Worm (Caenorhabditis elegans) whole organism, mixed stage, embryonic: ENCODE results near the gene F52E1.14.

Experiments used
- M03D4.4 ChIP-seq: sonication (generic microtip); optimal IDR thresholded peaks from 2 replicates; lab custom pipeline; 2017; ENCODE audit warnings: mild to moderate bottlenecking, missing genetic modification characterization, missing compliant biosample characterization
- bed-3 ChIP-seq: fragments of 200-800 bp; sonication (Bioruptor generic); optimal IDR thresholded peaks from 3 replicates; lab custom pipeline; 2018; ENCODE audit warnings: mild to moderate bottlenecking, missing genetic modification characterization, moderate library complexity, missing compliant biosample characterization
- ceh-43 ChIP-seq: fragments of 200-800 bp; sonication (Bioruptor generic); optimal IDR thresholded peaks from 2 replicates; lab custom pipeline; 2018; ENCODE audit warnings: mild to moderate bottlenecking, missing genetic modification characterization, moderate library complexity, missing compliant biosample characterization
- ces-1 ChIP-seq: fragments of 150-350 bp; optimal IDR thresholded peaks from 2 replicates; lab custom pipeline; 2014; ENCODE audit warnings: missing biosample characterization, missing genetic modification reagents, missing genetic modification characterization
- cnd-1 ChIP-seq: fragments of 200-800 bp; sonication (Bioruptor generic); optimal IDR thresholded peaks from 2 replicates; lab custom pipeline; 2018; ENCODE audit warnings: mild to moderate bottlenecking, missing genetic modification characterization, missing compliant biosample characterization
- drap-1 ChIP-seq: fragments of 200-800 bp; sonication (Bioruptor generic); optimal IDR thresholded peaks from 3 replicates; lab custom pipeline; 2018; ENCODE audit warnings: mild to moderate bottlenecking, missing genetic modification characterization, missing compliant biosample characterization
- elt-1 ChIP-seq: sonication (generic microtip); optimal IDR thresholded peaks from 2 replicates; lab custom pipeline; 2017; ENCODE audit warnings: missing genetic modification characterization, mild to moderate bottlenecking, missing compliant biosample characterization, antibody characterized with exemption, moderate library complexity, borderline replicate concordance; ENCODE audit not compliant: insufficient read depth
- elt-3 ChIP-seq: fragments of 150-350 bp; optimal IDR thresholded peaks from 2 replicates; lab custom pipeline; 2014; ENCODE audit warnings: missing biosample characterization, missing genetic modification characterization
- flh-1 ChIP-seq: fragments of 200-800 bp; sonication (Bioruptor generic); optimal IDR thresholded peaks from 2 replicates; lab custom pipeline; 2018; ENCODE audit warnings: mild to moderate bottlenecking, missing genetic modification characterization, moderate library complexity, missing compliant biosample characterization
- lin-13 ChIP-seq: fragments of 150-350 bp; optimal IDR thresholded peaks from 2 replicates; lab custom pipeline; 2014; ENCODE audit warnings: missing biosample characterization, missing genetic modification characterization
- lin-32 ChIP-seq: fragments of 200-800 bp; sonication (Bioruptor generic); optimal IDR thresholded peaks from 2 replicates; lab custom pipeline; 2018; ENCODE audit warnings: mild to moderate bottlenecking, missing genetic modification characterization, missing compliant biosample characterization
- lsy-2 ChIP-seq: fragments of 150-350 bp; optimal IDR thresholded peaks from 2 replicates; lab custom pipeline; 2014; ENCODE audit warnings: missing biosample characterization, missing genetic modification characterization
- mab-5 ChIP-seq: fragments of 150-350 bp; optimal IDR thresholded peaks from 2 replicates; lab custom pipeline; 2014; ENCODE audit warnings: missing biosample characterization, missing genetic modification characterization
- mep-1 ChIP-seq: fragments of 150-350 bp; optimal IDR thresholded peaks from 2 replicates; lab custom pipeline; 2017; ENCODE audit warnings: missing biosample characterization, missing genetic modification reagents, missing genetic modification characterization, inconsistent platforms
- mls-2 ChIP-seq: sonication (generic microtip); optimal IDR thresholded peaks from 2 replicates; lab custom pipeline; 2016; ENCODE audit warnings: mild to moderate bottlenecking, missing genetic modification characterization, moderate library complexity, missing compliant biosample characterization
- nhr-12 ChIP-seq: fragments of 150-350 bp; optimal IDR thresholded peaks from 2 replicates; lab custom pipeline; 2014; ENCODE audit warnings: missing biosample characterization, missing genetic modification characterization
- nhr-2 ChIP-seq: fragments of 150-350 bp; optimal IDR thresholded peaks from 2 replicates; lab custom pipeline; 2014; ENCODE audit warnings: missing biosample characterization, missing genetic modification characterization
- nhr-28 ChIP-seq: fragments of 150-350 bp; optimal IDR thresholded peaks from 2 replicates; lab custom pipeline; 2014; ENCODE audit warnings: missing biosample characterization, missing genetic modification characterization
- nhr-76 ChIP-seq: sonication (generic microtip); optimal IDR thresholded peaks from 2 replicates; lab custom pipeline; 2017; ENCODE audit warnings: missing biosample characterization, missing genetic modification characterization
- pha-4 ChIP-seq: fragments of 150-350 bp; optimal IDR thresholded peaks from 2 replicates; lab custom pipeline; 2018; ENCODE audit warnings: missing biosample characterization, missing genetic modification reagents, missing genetic modification characterization
- snpc-4 ChIP-seq: fragments of 150-350 bp; optimal IDR thresholded peaks from 2 replicates; lab custom pipeline; 2014; ENCODE audit warnings: missing biosample characterization, missing genetic modification characterization
- sptf-1 ChIP-seq: sonication (generic microtip); optimal IDR thresholded peaks from 2 replicates; lab custom pipeline; 2017; ENCODE audit warnings: mild to moderate bottlenecking, missing genetic modification characterization, moderate library complexity, missing compliant biosample characterization
- tbx-8 ChIP-seq: fragments of 200-800 bp; sonication (Bioruptor generic); optimal IDR thresholded peaks from 2 replicates; lab custom pipeline; 2018; ENCODE audit warnings: mild to moderate bottlenecking, missing genetic modification characterization, moderate library complexity, missing compliant biosample characterization
- unc-39 ChIP-seq: fragments of 150-350 bp; optimal IDR thresholded peaks from 2 replicates; lab custom pipeline; 2014; ENCODE audit warnings: missing biosample characterization, missing genetic modification characterization
- unc-62 ChIP-seq: fragments of 150-350 bp; optimal IDR thresholded peaks from 2 replicates; lab custom pipeline; 2014; ENCODE audit warnings: missing biosample characterization, missing genetic modification reagents, missing genetic modification characterization
- zip-8 ChIP-seq: fragments of 150-350 bp; optimal IDR thresholded peaks from 2 replicates; lab custom pipeline; 2014; ENCODE audit warnings: missing biosample characterization, missing genetic modification characterization
- ztf-11 ChIP-seq: fragments of 150-350 bp; optimal IDR thresholded peaks from 2 replicates; lab custom pipeline; 2014; ENCODE audit warnings: missing biosample characterization, missing genetic modification characterization

F52E1.14 gene

ce11 chrV:8375419-8375818 is 8.3 kb upstream of the F52E1.14 start, which contains the start of gene F38E1.10:
Gene F38E1.10 (minus strand): TSS chrV:8375519.
- no peak for TF ChIP-seq nhr-28 (tag; lab: Kevin White, UChicago)
- no peak for TF ChIP-seq unc-39 (tag; lab: Kevin White, UChicago)
- no peak for TF ChIP-seq snpc-4
- no peak for TF ChIP-seq ztf-11 (tag; lab: Kevin White, UChicago)
- no peak for TF ChIP-seq mab-5
- TF ChIP-seq ceh-43: no peak
- TF ChIP-seq lin-32: no peak
- TF ChIP-seq ces-1 (GFP tag; lab: Kevin White, UChicago): no peak
- no peak for TF ChIP-seq mls-2 (tag; lab: Kevin White, UChicago)
- TF ChIP-seq nhr-12 (tag; lab: Kevin White, UChicago): no peak
- TF ChIP-seq bed-3 (GFP tag; lab: Kevin White, UChicago): no peak
- TF ChIP-seq mep-1 (tag; lab: Kevin White, UChicago): no peak
- no peak for TF ChIP-seq cnd-1
- no peak for TF ChIP-seq M03D4.4 (tag; lab: Kevin White, UChicago)
- TF ChIP-seq unc-62: no peak

ce11 chrV:8375849-8376248 is 7.9 kb upstream of the F52E1.14 start, which contains the start of gene F38E1.3:
Gene F38E1.3 (plus strand): TSS chrV:8376149.
- no peak for TF ChIP-seq tbx-8 (GFP tag; lab: Kevin White, UChicago)
- no peak for TF ChIP-seq elt-3 (tag; lab: Kevin White, UChicago)
- no peak for TF ChIP-seq elt-1 (tag; lab: Kevin White, UChicago)
- TF ChIP-seq nhr-76 (tag; lab: Kevin White, UChicago): no peak
- no peak for TF ChIP-seq lin-13
- TF ChIP-seq drap-1 (GFP tag; lab: Kevin White, UChicago): no peak
- no peak for TF ChIP-seq pha-4 (tag; lab: Kevin White, UChicago)
- TF ChIP-seq cnd-1: no peak
- no peak for TF ChIP-seq zip-8
- no peak for TF ChIP-seq bed-3 (GFP tag; lab: Kevin White, UChicago)
- TF ChIP-seq nhr-2: no peak
- TF ChIP-seq M03D4.4 (tag; lab: Kevin White, UChicago): no peak
- TF ChIP-seq nhr-28 (tag; lab: Kevin White, UChicago): no peak
- TF ChIP-seq unc-39 (tag; lab: Kevin White, UChicago): no peak
- TF ChIP-seq lsy-2: no peak
- no peak for TF ChIP-seq nhr-12 (tag; lab: Kevin White, UChicago)

- TF ChIP-seq tbx-8 (GFP tag; lab: Kevin White, UChicago) (no peak), unc-62 (no peak), drap-1 (GFP tag; lab: Kevin White, UChicago) (no peak), sptf-1 (tag; lab: Kevin White, UChicago) (no peak), mls-2 (tag; lab: Kevin White, UChicago) (no peak), nhr-28 (tag; lab: Kevin White, UChicago) (no peak), nhr-76 (tag; lab: Kevin White, UChicago) (no peak), lin-13 (no peak), bed-3 (GFP tag; lab: Kevin White, UChicago) (no peak)
Measured at ce11 chrV:8379206-8379605, 4.5 kb upstream of the F52E1.14 start, which contains the start of gene F52E1.5. Gene F52E1.5 (plus strand): TSS chrV:8379506.

ce11 chrV:8380076-8380475 is 3.6 kb upstream of the F52E1.14 start:
- no peak for TF ChIP-seq unc-62
- TF ChIP-seq pha-4 (tag; lab: Kevin White, UChicago): no peak
- no peak for TF ChIP-seq nhr-28 (tag; lab: Kevin White, UChicago)
- no peak for TF ChIP-seq nhr-2
- TF ChIP-seq nhr-76 (tag; lab: Kevin White, UChicago): no peak
- no peak for TF ChIP-seq M03D4.4 (tag; lab: Kevin White, UChicago)
- TF ChIP-seq flh-1 (GFP tag; lab: Kevin White, UChicago): no peak
- no peak for TF ChIP-seq ztf-11 (tag; lab: Kevin White, UChicago)
- no peak for TF ChIP-seq lin-32

- TF ChIP-seq zip-8 (peak; percentile 22), nhr-76 (tag; lab: Kevin White, UChicago) (no peak), lin-32 (no peak)
Measured at ce11 chrV:8384809-8385208, 1.1 kb downstream of the F52E1.14 start.

DNA sequence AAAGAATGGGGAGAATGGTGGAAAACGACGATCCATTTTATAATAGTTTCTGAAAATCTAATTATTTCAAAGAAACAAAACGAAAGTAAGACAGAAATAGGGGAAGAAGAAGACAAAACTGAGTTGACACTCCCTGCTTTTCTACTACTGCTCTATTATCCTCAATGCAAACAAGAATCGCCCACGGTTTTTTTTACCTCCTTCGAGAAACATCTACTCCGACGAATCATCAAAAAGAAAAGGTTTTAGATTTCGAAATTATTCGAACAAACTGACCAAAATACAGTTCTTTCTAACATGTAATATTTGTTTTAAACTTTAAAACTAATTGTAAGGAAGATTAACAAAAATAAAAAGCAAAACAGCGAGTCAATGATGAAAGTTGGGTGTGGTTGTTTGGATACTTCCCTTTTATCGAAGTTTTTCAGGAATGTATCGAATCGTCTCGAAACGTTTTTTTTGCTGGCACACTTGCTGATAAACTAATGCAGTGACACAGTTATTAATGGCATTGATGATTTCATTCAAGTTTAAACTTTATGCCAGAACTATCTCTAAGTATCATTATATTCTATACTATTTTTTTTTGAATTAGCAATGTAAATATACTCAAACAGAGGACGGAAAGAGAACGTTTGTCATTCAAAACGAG is 2.3 kb downstream of the F52E1.14 start, which contains the start of gene hsp-17:
hsp-17 (minus strand) TSS at position 51 of the 652 bp plus-strand sequence.
- no peak for TF ChIP-seq elt-1 (tag; lab: Kevin White, UChicago)
- no peak for TF ChIP-seq M03D4.4 (tag; lab: Kevin White, UChicago)
